Fruit fly (Drosophila melanogaster) Kc167 (cell line): ENCODE data around the gene Zaf1.

ENCODE experiments used
- Myc ChIP-seq: fragments of >200 bp; optimal IDR thresholded peaks from 2 replicates; lab custom pipeline; 2017; ENCODE audit warnings: missing external identifiers
- Sin3A ChIP-seq: fragments of >200 bp; optimal IDR thresholded peaks from 2 replicates; lab custom pipeline; 2018; ENCODE audit warnings: missing external identifiers
- h ChIP-seq: fragments of >200 bp; optimal IDR thresholded peaks from 3 replicates; lab custom pipeline; 2018; ENCODE audit warnings: missing external identifiers
- insv ChIP-seq: fragments of >200 bp; optimal IDR thresholded peaks from 3 replicates; lab custom pipeline; 2018; ENCODE audit warnings: missing external identifiers
- psq ChIP-seq: fragments of >200 bp; optimal IDR thresholded peaks from 2 replicates; lab custom pipeline; 2017; ENCODE audit warnings: missing external identifiers
- ttk ChIP-seq: sonication (Bioruptor generic); optimal IDR thresholded peaks from 2 replicates; lab custom pipeline; 2017; ENCODE audit warnings: missing external identifiers

Gene Zaf1

dm6 chr3R:11661187-11661586 is 35.7 kb upstream of the Zaf1 start:
- no peak for TF ChIP-seq h
- no peak for TF ChIP-seq psq (lab: Kevin White, UChicago)
- TF ChIP-seq ttk (lab: Kevin White, UChicago): no peak
- no peak for TF ChIP-seq insv (lab: Kevin White, UChicago)
- no peak for TF ChIP-seq Sin3A (lab: Kevin White, UChicago)
- no peak for TF ChIP-seq Myc (lab: Kevin White, UChicago)

dm6 chr3R:11657786-11658193 is 32.3 kb upstream of the Zaf1 start:
- TF ChIP-seq Sin3A (lab: Kevin White, UChicago) (no peak), ttk (lab: Kevin White, UChicago) (no peak), Myc (lab: Kevin White, UChicago) (no peak), insv (lab: Kevin White, UChicago) (no peak), h (no peak), psq (lab: Kevin White, UChicago) (no peak)

- no peak for TF ChIP-seq insv (lab: Kevin White, UChicago)
- no peak for TF ChIP-seq ttk (lab: Kevin White, UChicago)
- TF ChIP-seq Sin3A (lab: Kevin White, UChicago): no peak
- TF ChIP-seq Myc (lab: Kevin White, UChicago): no peak
- TF ChIP-seq psq (lab: Kevin White, UChicago): no peak
Measured at dm6 chr3R:11656614-11657216, 31.3 kb upstream of the Zaf1 start.

- TF ChIP-seq insv (lab: Kevin White, UChicago) (no peak), h (no peak), Sin3A (lab: Kevin White, UChicago) (no peak), ttk (lab: Kevin White, UChicago) (no peak), psq (lab: Kevin White, UChicago) (no peak), Myc (lab: Kevin White, UChicago) (no peak)
Measured at dm6 chr3R:11655873-11656374, 30.5 kb upstream of the Zaf1 start, which contains the start of gene CG42327. Gene CG42327, plus strand, starts transcription at chr3R:11656149.

- TF ChIP-seq Sin3A (lab: Kevin White, UChicago) (no peak), ttk (lab: Kevin White, UChicago) (no peak), psq (lab: Kevin White, UChicago) (no peak), insv (lab: Kevin White, UChicago) (no peak), h (no peak), Myc (lab: Kevin White, UChicago) (no peak)
Measured at dm6 chr3R:11650105-11651039, 24.9 kb upstream of the Zaf1 start, which contains the start of the genes Csk and Elp1. Gene Csk, minus strand, starts transcription at chr3R:11650706. Gene Elp1, plus strand, starts transcription at chr3R:11650971.

- TF ChIP-seq psq (lab: Kevin White, UChicago): no peak
- no peak for TF ChIP-seq Myc (lab: Kevin White, UChicago)
- TF ChIP-seq Sin3A (lab: Kevin White, UChicago): no peak
- TF ChIP-seq insv (lab: Kevin White, UChicago): no peak
- no peak for TF ChIP-seq ttk (lab: Kevin White, UChicago)
- TF ChIP-seq h: no peak
Measured at dm6 chr3R:11649449-11649848, 24.0 kb upstream of the Zaf1 start.

- TF ChIP-seq ttk (lab: Kevin White, UChicago) (no peak), insv (lab: Kevin White, UChicago) (no peak), psq (lab: Kevin White, UChicago) (no peak), Sin3A (lab: Kevin White, UChicago) (no peak)
Measured at dm6 chr3R:11648356-11649355, 23.2 kb upstream of the Zaf1 start.

- TF ChIP-seq h: no peak
Measured at dm6 chr3R:11646826-11647225, 21.4 kb upstream of the Zaf1 start.

dm6 chr3R:11639946-11640588 is 14.6 kb upstream of the Zaf1 start:
- no peak for TF ChIP-seq Myc (lab: Kevin White, UChicago)
- no peak for TF ChIP-seq psq (lab: Kevin White, UChicago)
- no peak for TF ChIP-seq h
- TF ChIP-seq Sin3A (lab: Kevin White, UChicago): no peak
- TF ChIP-seq insv (lab: Kevin White, UChicago): no peak
- no peak for TF ChIP-seq ttk (lab: Kevin White, UChicago)

dm6 chr3R:11637586-11637985 is 12.1 kb upstream of the Zaf1 start:
- no peak for TF ChIP-seq insv (lab: Kevin White, UChicago)
- TF ChIP-seq Myc (lab: Kevin White, UChicago): no peak
- no peak for TF ChIP-seq h
- TF ChIP-seq Sin3A (lab: Kevin White, UChicago): no peak
- no peak for TF ChIP-seq ttk (lab: Kevin White, UChicago)
- no peak for TF ChIP-seq psq (lab: Kevin White, UChicago)
